Worm (Caenorhabditis elegans) whole organism, L2 larva: ENCODE results near the gene frm-3.

Experiments
- Y55F3AM.14 ChIP-seq: fragments of 200-800 bp; sonication (Bioruptor generic); optimal IDR thresholded peaks from 2 replicates; lab custom pipeline; 2018; ENCODE audit warnings: mild to moderate bottlenecking, missing genetic modification characterization, missing compliant biosample characterization
- egl-27 ChIP-seq: sonication (generic microtip); optimal IDR thresholded peaks from 3 replicates; lab custom pipeline; 2017; ENCODE audit warnings: missing biosample characterization, missing genetic modification reagents, missing genetic modification characterization
- mdl-1 ChIP-seq, 2 experiments: fragments of 150-350 bp in 1 of 2; sonication (generic microtip) in 1 of 2; optimal IDR thresholded peaks; 2 replicates each; lab custom pipeline; 2017; ENCODE audit warnings: missing biosample characterization in 2 of 2, missing genetic modification characterization in 2 of 2
- unc-39 ChIP-seq: fragments of 150-350 bp; optimal IDR thresholded peaks from 2 replicates; lab custom pipeline; 2014; ENCODE audit warnings: missing biosample characterization, missing genetic modification characterization

DNA sequence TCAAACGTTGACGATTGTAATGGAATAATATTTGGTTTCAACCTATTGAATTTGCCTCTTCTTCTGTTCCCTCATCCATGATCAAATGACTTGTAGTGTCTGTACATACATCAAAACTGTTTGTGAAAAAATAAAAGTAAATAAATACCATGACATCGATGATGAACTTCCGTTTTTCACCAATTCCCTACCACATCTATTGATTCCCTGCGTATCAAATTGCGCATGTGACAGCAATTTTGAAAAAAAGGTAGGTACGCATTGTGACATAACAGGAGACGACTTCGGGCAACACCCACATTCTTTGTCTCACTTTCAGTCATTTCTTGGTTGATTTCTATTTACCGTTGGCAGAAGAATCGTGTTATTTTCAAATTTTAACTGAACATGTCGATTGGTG, 35.9 kb upstream of the frm-3 start, which contains the start of gene C35C5.9:
- TF ChIP-seq egl-27 (tag; lab: Kevin White, UChicago) = no peak
- no peak for TF ChIP-seq Y55F3AM.14 (GFP tag; lab: Kevin White, UChicago)
- no peak for TF ChIP-seq unc-39 (tag; lab: Kevin White, UChicago)
- TF ChIP-seq mdl-1 (tag; optimal IDR thresholded peaks at IDR 0.05; lab: Kevin White, UChicago) = no peak
